Worm (Caenorhabditis elegans): ENCODE measurements around the gene F55C5.17.

F55C5.17 gene

DNA sequence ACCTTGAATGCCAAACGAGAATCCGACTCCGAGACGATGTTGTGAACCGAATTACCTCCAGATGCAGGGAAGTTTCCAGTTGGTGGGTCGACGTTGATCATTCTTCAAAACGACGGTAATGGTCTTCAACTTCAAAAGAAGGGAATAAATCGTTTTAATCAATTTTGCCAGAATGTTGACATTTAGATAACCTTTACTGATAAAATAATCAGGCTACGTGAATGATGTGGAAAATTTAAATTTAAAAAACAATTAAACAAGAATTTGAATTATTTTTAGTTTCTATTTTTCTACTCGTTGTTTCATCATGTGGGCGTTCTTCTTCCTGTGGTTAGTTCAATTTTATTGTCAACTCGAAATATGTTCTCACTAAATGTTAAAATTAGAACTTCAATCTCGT lies 38.6 kb upstream of the F55C5.17 start, which contains the start of gene ssp-35:
TSS of gene ssp-35 (minus strand) at position 101 of the 400 bp plus-strand sequence.
- TF ChIP-seq mec-3 (tag; optimal IDR thresholded peaks at IDR 0.05; ENCODE audit: borderline replicate concordance) (no peak), ceh-34 (tag; optimal IDR thresholded peaks at IDR 0.05) (no peak), pag-3 (tag; optimal IDR thresholded peaks at IDR 0.05; ENCODE audit: borderline replicate concordance) (no peak), nfya-1 (tag; optimal IDR thresholded peaks at IDR 0.05) (no peak), nhr-232 (tag; optimal IDR thresholded peaks at IDR 0.05) (no peak)

DNA sequence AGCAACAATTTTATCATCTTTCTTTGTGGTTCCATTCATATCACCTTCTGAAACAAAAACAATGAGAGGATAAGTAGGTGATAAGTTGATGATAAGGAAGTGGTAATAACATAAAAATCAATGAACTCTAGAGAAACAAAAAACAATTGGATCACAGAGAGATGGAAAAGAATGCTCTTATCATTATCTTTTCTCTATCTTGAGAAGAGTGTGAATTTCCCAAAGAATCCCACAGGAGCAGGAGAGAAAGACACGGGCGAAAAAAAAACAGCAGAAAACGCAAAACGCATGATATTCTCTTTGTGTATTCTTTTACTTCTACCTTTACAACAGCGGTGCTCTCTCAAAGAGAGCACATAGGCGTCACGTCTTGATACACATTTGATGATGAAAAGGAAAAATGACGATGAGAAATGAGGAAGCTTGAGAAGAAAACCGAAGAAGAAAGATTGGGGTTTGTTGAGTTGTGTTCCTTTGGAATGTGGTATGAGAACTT lies 33.0 kb upstream of the F55C5.17 start, which contains the start of gene twk-24:
TSS of gene twk-24 (minus strand) at position 51 of the 496 bp plus-strand sequence.
- TF ChIP-seq elt-2 (tag; optimal IDR thresholded peaks at IDR 0.05) (peak; percentile 65), nfya-1 (tag; optimal IDR thresholded peaks at IDR 0.05) (no peak), ceh-18 (tag; optimal IDR thresholded peaks at IDR 0.05) (peak; percentile 59)

DNA sequence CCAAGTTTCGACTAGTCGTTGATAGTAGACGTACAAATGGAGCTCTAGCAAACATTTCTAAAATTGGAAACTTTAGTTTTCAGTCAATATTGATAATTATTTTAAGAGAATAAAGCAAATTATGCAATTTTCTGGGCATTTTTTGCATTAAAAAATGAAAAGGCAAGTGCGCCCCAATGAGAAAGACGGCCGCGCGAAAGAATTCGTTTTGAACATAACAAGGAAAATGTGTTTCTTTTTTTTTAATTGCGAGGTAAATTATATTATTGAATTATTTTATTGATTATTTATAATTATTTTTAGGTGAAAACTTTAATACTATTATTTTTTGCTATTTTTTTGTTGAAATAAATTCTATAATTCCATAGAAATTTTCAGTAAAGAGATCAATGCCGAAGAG lies 30.8 kb upstream of the F55C5.17 start, which contains the start of the genes tsfm-1 and capg-2:
TSS of gene tsfm-1 (minus strand) at position 57 of the 400 bp plus-strand sequence.
TSS of gene capg-2 (plus strand) at position 379 of the 400 bp plus-strand sequence.
- TF ChIP-seq ztf-16 (tag; optimal IDR thresholded peaks at IDR 0.05), result no peak
- no peak for TF ChIP-seq pag-3 (tag; optimal IDR thresholded peaks at IDR 0.05; ENCODE audit: borderline replicate concordance)
- no peak for TF ChIP-seq unc-3 (GFP tag; conservative IDR thresholded peaks at IDR 0.05)
- no peak for TF ChIP-seq unc-3 (tag; optimal IDR thresholded peaks at IDR 0.05)
- TF ChIP-seq hlh-6 (tag; optimal IDR thresholded peaks at IDR 0.05), result no peak
- no peak for TF ChIP-seq pha-2 (tag; optimal IDR thresholded peaks at IDR 0.05)
- TF ChIP-seq nhr-11 (tag; optimal IDR thresholded peaks at IDR 0.05), result no peak
- TF ChIP-seq sdc-2 (tag; optimal IDR thresholded peaks at IDR 0.05), result no peak
- TF ChIP-seq pros-1 (tag; optimal IDR thresholded peaks at IDR 0.05), result no peak
- TF ChIP-seq ceh-22 (tag; optimal IDR thresholded peaks at IDR 0.05), result no peak
- TF ChIP-seq eyg-1 (tag; optimal IDR thresholded peaks at IDR 0.05), result no peak
- TF ChIP-seq hlh-13 (GFP tag; optimal IDR thresholded peaks at IDR 0.05), result no peak

DNA sequence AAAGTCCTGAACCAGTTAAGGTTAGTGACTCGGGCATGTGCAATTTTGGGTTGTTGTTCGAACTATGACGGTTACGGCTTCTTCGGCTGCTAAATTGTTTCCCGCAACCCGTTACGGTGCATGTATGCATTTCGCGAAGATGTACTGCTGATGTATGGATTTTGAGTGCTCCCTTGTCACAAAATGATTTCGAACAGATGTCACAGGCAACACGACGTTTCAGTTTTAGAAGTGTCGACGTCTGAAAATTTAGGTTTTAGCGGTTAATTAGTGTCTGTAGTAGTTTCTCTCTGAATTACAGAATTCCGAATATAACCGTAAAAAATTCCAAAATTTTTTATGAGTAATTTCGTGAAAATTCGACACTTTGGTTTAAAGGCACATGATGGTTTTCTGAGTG lies 26.6 kb upstream of the F55C5.17 start:
- TF ChIP-seq npax-4 (tag; optimal IDR thresholded peaks at IDR 0.05), result no peak
- TF ChIP-seq ttx-3 (tag; optimal IDR thresholded peaks at IDR 0.05), result no peak
- TF ChIP-seq hlh-30 (tag; optimal IDR thresholded peaks at IDR 0.05; ENCODE audit: insufficient read depth), result no peak
- no peak for TF ChIP-seq sox-2 (GFP tag; IDR thresholded peaks at IDR 0.05)
- no peak for TF ChIP-seq dve-1 (tag; optimal IDR thresholded peaks at IDR 0.05)
- TF ChIP-seq tbx-7 (tag; optimal IDR thresholded peaks at IDR 0.05), result no peak
- TF ChIP-seq pqm-1 (tag; optimal IDR thresholded peaks at IDR 0.05), result no peak
- no peak for TF ChIP-seq ceh-18 (tag; optimal IDR thresholded peaks at IDR 0.05)
- TF ChIP-seq fkh-10 (GFP tag; optimal IDR thresholded peaks at IDR 0.05), result no peak

DNA sequence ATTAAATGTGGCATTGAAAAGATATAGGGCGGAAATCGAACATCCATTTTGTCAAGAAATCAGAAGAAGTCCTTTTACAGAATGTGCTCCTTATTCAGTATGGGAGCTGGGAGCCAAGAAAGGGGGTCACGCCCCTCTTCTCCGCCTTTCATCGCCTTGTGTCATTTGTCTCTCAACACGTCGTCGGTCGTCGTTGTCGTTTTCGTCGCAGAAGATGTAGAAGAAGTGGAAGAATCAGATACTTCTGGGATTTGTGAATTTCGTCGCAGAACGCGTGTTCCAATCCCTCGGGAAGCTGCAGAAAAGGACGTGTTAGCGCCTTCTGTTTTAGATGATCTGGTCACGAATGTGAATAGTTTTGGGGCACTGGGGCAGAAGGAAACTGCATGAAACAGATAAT lies 25.4 kb upstream of the F55C5.17 start, which contains the start of gene bnc-1:
TSS of gene bnc-1 (minus strand) at position 101 of the 400 bp plus-strand sequence.
- TF ChIP-seq sdc-2 (tag; optimal IDR thresholded peaks at IDR 0.05) (no peak), nhr-11 (tag; optimal IDR thresholded peaks at IDR 0.05) (no peak), ceh-24 (tag; optimal IDR thresholded peaks at IDR 0.05) (no peak), ets-4 (tag; optimal IDR thresholded peaks at IDR 0.05) (no peak), madf-2 (tag; optimal IDR thresholded peaks at IDR 0.05) (no peak), ttx-3 (tag; optimal IDR thresholded peaks at IDR 0.05) (no peak), fkh-6 (tag; optimal IDR thresholded peaks at IDR 0.05) (no peak), lim-6 (tag; optimal IDR thresholded peaks at IDR 0.05) (no peak), pqm-1 (tag; optimal IDR thresholded peaks at IDR 0.05) (no peak)

DNA sequence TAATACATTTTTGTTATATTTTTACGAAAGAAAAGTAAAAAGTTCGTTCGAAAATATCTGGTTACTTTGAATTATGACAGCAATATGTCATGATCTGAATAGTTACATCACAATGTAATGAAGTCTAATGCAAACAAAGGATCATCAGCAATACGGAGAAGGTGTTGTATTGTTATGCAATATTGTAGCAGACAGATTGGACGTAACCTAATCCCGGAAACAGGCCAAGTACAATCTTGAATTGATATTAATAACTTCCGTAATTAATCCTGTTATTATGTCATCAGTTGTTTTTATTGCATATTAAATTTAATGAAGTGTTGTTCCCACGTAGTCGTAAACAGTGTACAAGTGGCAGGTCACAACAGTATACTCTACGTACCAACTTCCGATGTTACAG lies 20.8 kb upstream of the F55C5.17 start:
- TF ChIP-seq ceh-18 (tag; optimal IDR thresholded peaks at IDR 0.05), result no peak

All from whole organism, late embryonic.